Fruit fly (Drosophila melanogaster): ENCODE results near the gene GstD1.

DNA sequence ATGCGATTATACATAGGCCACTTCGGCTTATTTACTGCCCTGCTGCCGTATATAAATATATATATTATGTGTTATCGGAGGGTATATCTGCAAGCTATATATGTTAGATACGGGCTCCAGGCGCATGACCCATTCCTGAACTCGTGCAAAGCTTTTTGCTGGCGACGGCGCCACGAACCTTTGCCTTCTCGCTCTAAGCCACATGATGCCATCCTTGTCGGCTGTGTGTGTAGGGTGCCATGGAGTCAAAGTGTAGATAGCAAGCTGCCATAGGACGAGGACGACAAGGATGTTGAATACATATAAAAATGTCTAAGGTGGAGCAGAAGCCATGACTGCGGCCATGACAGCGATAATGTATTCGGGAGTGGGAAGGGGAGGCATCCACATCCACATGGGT lies 21.4 kb downstream of the GstD1 start:
- TF ChIP-seq Sin3A (optimal IDR thresholded peaks at IDR 0.05), result no peak
- no peak for TF ChIP-seq Myc (optimal IDR thresholded peaks at IDR 0.05)
- no peak for TF ChIP-seq insv (optimal IDR thresholded peaks at IDR 0.05)
- TF ChIP-seq h (optimal IDR thresholded peaks at IDR 0.05), result no peak
- TF ChIP-seq psq (optimal IDR thresholded peaks at IDR 0.05), result no peak
- TF ChIP-seq ttk (optimal IDR thresholded peaks at IDR 0.05), result no peak

Data from Kc167 (cell line).